Worm (Caenorhabditis elegans) whole organism, L4 larva: Measurements from ENCODE around the gene srt-64.

ENCODE experiments used
- D1046.2 ChIP-seq: fragments of 200-800 bp; sonication (Bioruptor generic); IDR thresholded peaks from 2 replicates; pipeline ENCODE4 v1.3.6; 2022; ENCODE audit warnings: missing genetic modification characterization, missing compliant biosample characterization
- F10B5.3 ChIP-seq: sonication (generic microtip); optimal IDR thresholded peaks from 2 replicates; lab custom pipeline; 2016; ENCODE audit warnings: mild to moderate bottlenecking, missing genetic modification characterization, missing compliant biosample characterization
- F49E8.2 ChIP-seq: sonication (generic microtip); optimal IDR thresholded peaks from 2 replicates; lab custom pipeline; 2016; ENCODE audit warnings: missing compliant biosample characterization, mild to moderate bottlenecking, missing genetic modification characterization, borderline replicate concordance
- R02D3.7 ChIP-seq: fragments of 150-350 bp; sonication (generic microtip); optimal IDR thresholded peaks from 3 replicates; lab custom pipeline; 2014; ENCODE audit warnings: missing biosample characterization, missing genetic modification characterization
- T20F7.1 ChIP-seq: fragments of 200-800 bp; sonication (Bioruptor generic); optimal IDR thresholded peaks from 2 replicates; lab custom pipeline; 2018; ENCODE audit warnings: mild to moderate bottlenecking, missing genetic modification characterization, missing compliant biosample characterization
- T26A8.4 ChIP-seq: fragments of 200-800 bp; sonication (Bioruptor generic); IDR thresholded peaks from 2 replicates; pipeline ENCODE4 v1.3.6; 2022; ENCODE audit warnings: missing genetic modification characterization, missing compliant biosample characterization
- Y105C5A.15 ChIP-seq: fragments of 200-800 bp; sonication (Bioruptor generic); IDR thresholded peaks from 2 replicates; pipeline ENCODE4 v1.3.6; 2022; ENCODE audit warnings: missing genetic modification characterization, missing compliant biosample characterization
- Y48G9A.11 ChIP-seq: fragments of 200-800 bp; sonication (Bioruptor generic); IDR thresholded peaks from 2 replicates; pipeline ENCODE4 v1.3.6; 2022; ENCODE audit warnings: missing genetic modification reagents, missing genetic modification characterization, missing compliant biosample characterization
- Y5F2A.4 ChIP-seq: fragments of 200-800 bp; sonication (Bioruptor generic); optimal IDR thresholded peaks from 2 replicates; lab custom pipeline; 2018; ENCODE audit warnings: mild to moderate bottlenecking, missing genetic modification characterization, missing compliant biosample characterization
- aha-1 ChIP-seq: fragments of 150-350 bp; peaks from one replicate; lab custom pipeline; 2014; ENCODE audit warnings: missing biosample characterization, missing genetic modification characterization
- ama-1 ChIP-seq: fragments of 150-350 bp; optimal IDR thresholded peaks from 2 replicates; lab custom pipeline; 2014; ENCODE audit warnings: inconsistent platforms, mixed read lengths
- arid-1 ChIP-seq: fragments of 200-800 bp; sonication (Bioruptor generic); conservative IDR thresholded peaks from 2 replicates; pipeline ENCODE4 v1.3.6; 2022; ENCODE audit warnings: missing genetic modification reagents, missing genetic modification characterization, missing compliant biosample characterization
- attf-4 ChIP-seq: sonication (generic microtip); optimal IDR thresholded peaks from 3 replicates; lab custom pipeline; 2017; ENCODE audit warnings: missing biosample characterization, missing genetic modification characterization
- ceh-20 ChIP-seq: fragments of 200-800 bp; sonication (Bioruptor generic); IDR thresholded peaks from 2 replicates; pipeline ENCODE4 v1.3.6; 2022; ENCODE audit warnings: missing genetic modification reagents, missing genetic modification characterization, missing compliant biosample characterization
- ceh-32 ChIP-seq: sonication (generic microtip); optimal IDR thresholded peaks from 2 replicates; lab custom pipeline; 2016; ENCODE audit warnings: mild to moderate bottlenecking, missing genetic modification characterization, missing compliant biosample characterization; ENCODE audit not compliant: poor library complexity
- ceh-44 ChIP-seq: fragments of 200-800 bp; sonication (Bioruptor generic); IDR thresholded peaks from 2 replicates; pipeline ENCODE4 v1.3.6; 2022; ENCODE audit warnings: missing genetic modification reagents, missing genetic modification characterization, missing compliant biosample characterization
- ceh-62 ChIP-seq: sonication (generic microtip); optimal IDR thresholded peaks from 2 replicates; lab custom pipeline; 2017; ENCODE audit warnings: missing biosample characterization, missing genetic modification characterization
- ceh-82 ChIP-seq: sonication (generic microtip); optimal IDR thresholded peaks from 2 replicates; lab custom pipeline; 2017; ENCODE audit warnings: missing biosample characterization, missing genetic modification characterization
- ces-1 ChIP-seq: fragments of 150-350 bp; sonication (generic microtip); optimal IDR thresholded peaks from 4 replicates; lab custom pipeline; 2014; ENCODE audit warnings: missing biosample characterization, missing genetic modification reagents, missing genetic modification characterization
- cey-2 ChIP-seq: sonication (generic microtip); optimal IDR thresholded peaks from 3 replicates; lab custom pipeline; 2017; ENCODE audit warnings: missing genetic modification characterization, mild to moderate bottlenecking, missing compliant biosample characterization, antibody characterized with exemption, borderline replicate concordance; ENCODE audit not compliant: insufficient read depth
- daf-19 ChIP-seq: fragments of 200-800 bp; sonication (Bioruptor generic); conservative IDR thresholded peaks from 2 replicates; pipeline ENCODE4 v1.3.6; 2022; ENCODE audit warnings: missing genetic modification characterization, missing compliant biosample characterization
- daf-8 ChIP-seq: fragments of 200-800 bp; sonication (Bioruptor generic); IDR thresholded peaks from 2 replicates; pipeline ENCODE4 v1.3.6; 2022; ENCODE audit warnings: missing genetic modification characterization, missing compliant biosample characterization
- dpl-1 ChIP-seq: fragments of 150-350 bp; optimal IDR thresholded peaks from 2 replicates; lab custom pipeline; 2014; ENCODE audit warnings: missing biosample characterization, missing genetic modification reagents, missing genetic modification characterization
- egl-27 ChIP-seq: sonication (generic microtip); optimal IDR thresholded peaks from 3 replicates; lab custom pipeline; 2017; ENCODE audit warnings: missing biosample characterization, missing genetic modification reagents, missing genetic modification characterization
- fos-1 ChIP-seq: fragments of 150-350 bp; optimal IDR thresholded peaks from 2 replicates; lab custom pipeline; 2014; ENCODE audit warnings: missing biosample characterization, missing genetic modification characterization
- lin-1 ChIP-seq: fragments of 200-800 bp; sonication (Bioruptor generic); IDR thresholded peaks from 2 replicates; pipeline ENCODE4 v1.3.6; 2022; ENCODE audit warnings: missing genetic modification reagents, missing genetic modification characterization, missing compliant biosample characterization
- lin-13 ChIP-seq: fragments of 150-350 bp; optimal IDR thresholded peaks from 2 replicates; lab custom pipeline; 2014; ENCODE audit warnings: missing biosample characterization, missing genetic modification reagents, missing genetic modification characterization
- lin-38 ChIP-seq: fragments of 200-800 bp; sonication (Bioruptor generic); IDR thresholded peaks from 2 replicates; pipeline ENCODE4 v1.3.6; 2022; ENCODE audit warnings: missing genetic modification reagents, missing genetic modification characterization, missing compliant biosample characterization
- lir-3 ChIP-seq: sonication (generic microtip); optimal IDR thresholded peaks from 2 replicates; lab custom pipeline; 2016; ENCODE audit warnings: mild to moderate bottlenecking, missing genetic modification characterization, missing compliant biosample characterization
- lsy-2 ChIP-seq, 2 experiments: fragments of 150-350 bp in 1 of 2; sonication (generic microtip) in 1 of 2; optimal IDR thresholded peaks; 2 replicates each; lab custom pipeline; 2014 to 2017; ENCODE audit warnings: missing biosample characterization in 2 of 2, missing genetic modification characterization in 2 of 2
- nhr-10 ChIP-seq: fragments of 150-350 bp; optimal IDR thresholded peaks from 2 replicates; lab custom pipeline; 2014; ENCODE audit warnings: missing biosample characterization, missing genetic modification characterization
- nhr-11 ChIP-seq: fragments of 150-350 bp; optimal IDR thresholded peaks from 2 replicates; lab custom pipeline; 2014; ENCODE audit warnings: missing biosample characterization, missing genetic modification characterization
- nhr-111 ChIP-seq: fragments of 200-800 bp; sonication (Bioruptor generic); optimal IDR thresholded peaks from 2 replicates; lab custom pipeline; 2018; ENCODE audit warnings: mild to moderate bottlenecking, missing genetic modification characterization, missing compliant biosample characterization
- nhr-25 ChIP-seq: sonication (generic microtip); optimal IDR thresholded peaks from 2 replicates; lab custom pipeline; 2017; ENCODE audit warnings: missing genetic modification characterization, mild to moderate bottlenecking, missing compliant biosample characterization, antibody characterized with exemption, moderate library complexity, borderline replicate concordance; ENCODE audit not compliant: insufficient read depth
- nhr-28 ChIP-seq: fragments of 150-350 bp; optimal IDR thresholded peaks from 2 replicates; lab custom pipeline; 2014; ENCODE audit warnings: missing biosample characterization, missing genetic modification characterization
- nhr-6 ChIP-seq: fragments of 150-350 bp; optimal IDR thresholded peaks from 2 replicates; lab custom pipeline; 2014; ENCODE audit warnings: missing biosample characterization, missing genetic modification characterization
- pha-4 ChIP-seq, 2 experiments: fragments of 150-350 bp in 1 of 2; fragments of 200-800 bp in 1 of 2; sonication (Bioruptor generic) in 1 of 2; IDR thresholded peaks in 1 of 2; optimal IDR thresholded peaks in 1 of 2; 2 replicates each; pipeline versions ENCODE4 v1.3.6 to Lab custom; 2014 to 2022; ENCODE audit warnings: missing genetic modification characterization in 2 of 2, missing genetic modification reagents in 2 of 2, missing biosample characterization in 1 of 2, missing compliant biosample characterization in 1 of 2
- pqm-1 ChIP-seq: sonication (generic microtip); optimal IDR thresholded peaks from 2 replicates; lab custom pipeline; 2017; ENCODE audit warnings: missing biosample characterization, missing genetic modification characterization
- saeg-2 ChIP-seq: fragments of 200-800 bp; sonication (Bioruptor generic); IDR thresholded peaks from 2 replicates; pipeline ENCODE4 v1.3.6; 2022; ENCODE audit warnings: missing genetic modification reagents, missing genetic modification characterization, missing compliant biosample characterization
- set-16 ChIP-seq: fragments of 200-800 bp; sonication (Bioruptor generic); IDR thresholded peaks from 2 replicates; pipeline ENCODE4 v1.3.6; 2022; ENCODE audit warnings: missing genetic modification reagents, missing genetic modification characterization, missing compliant biosample characterization
- skn-1 ChIP-seq: fragments of 150-350 bp; optimal IDR thresholded peaks from 2 replicates; lab custom pipeline; 2014; ENCODE audit warnings: missing biosample characterization, missing genetic modification characterization
- snpc-4 ChIP-seq: fragments of 150-350 bp; optimal IDR thresholded peaks from 2 replicates; lab custom pipeline; 2014; ENCODE audit warnings: missing biosample characterization, missing genetic modification characterization
- tag-97 ChIP-seq: fragments of 200-800 bp; sonication (Bioruptor generic); IDR thresholded peaks from 2 replicates; pipeline ENCODE4 v1.3.6; 2022; ENCODE audit warnings: missing genetic modification characterization, missing compliant biosample characterization
- tra-1 ChIP-seq: fragments of 200-800 bp; sonication (Bioruptor generic); IDR thresholded peaks from 2 replicates; pipeline ENCODE4 v1.3.6; 2022; ENCODE audit warnings: missing genetic modification reagents, missing genetic modification characterization, missing compliant biosample characterization
- unc-39 ChIP-seq: sonication (generic microtip); optimal IDR thresholded peaks from 2 replicates; lab custom pipeline; 2017; ENCODE audit warnings: missing biosample characterization, missing genetic modification characterization
- unc-62 ChIP-seq, 3 experiments: fragments of 150-350 bp in 1 of 3; sonication (generic microtip); optimal IDR thresholded peaks in 2 of 3; peaks in 1 of 3; 1 replicate in 1 of 3; 2 replicates in 2 of 3; lab custom pipeline; 2014 to 2017; ENCODE audit warnings: missing biosample characterization in 3 of 3, missing genetic modification characterization in 3 of 3, missing genetic modification reagents in 3 of 3, missing genotype in 1 of 3
- vab-7 ChIP-seq: fragments of 200-800 bp; sonication (Bioruptor generic); IDR thresholded peaks from 2 replicates; pipeline ENCODE4 v1.3.6; 2022; ENCODE audit warnings: missing genetic modification reagents, missing genetic modification characterization, missing compliant biosample characterization
- zfp-2 ChIP-seq: sonication (generic microtip); optimal IDR thresholded peaks from 2 replicates; lab custom pipeline; 2016; ENCODE audit warnings: mild to moderate bottlenecking, missing genetic modification characterization, missing compliant biosample characterization
- zip-2 ChIP-seq: fragments of 150-350 bp; optimal IDR thresholded peaks from 2 replicates; lab custom pipeline; 2014; ENCODE audit warnings: missing biosample characterization, missing genetic modification characterization

srt-64 gene

DNA sequence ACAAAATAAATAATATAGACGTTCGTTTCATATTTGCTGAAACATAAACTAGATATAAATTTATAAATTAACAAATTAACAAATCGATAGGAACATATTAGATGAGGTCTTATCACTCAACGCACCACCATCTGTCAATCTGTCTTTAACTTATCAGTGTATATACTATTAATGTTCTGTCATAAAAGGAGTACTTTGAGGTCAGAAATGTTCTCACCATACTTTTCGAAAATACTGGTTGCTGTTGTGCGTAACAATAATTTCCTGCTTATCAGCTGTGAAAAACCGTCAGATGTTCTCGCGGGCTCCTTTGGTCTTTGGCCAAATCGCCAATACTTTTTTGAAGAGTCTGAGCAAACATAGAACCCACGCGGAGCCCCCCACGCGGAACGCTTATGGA is 23.0 kb upstream of the srt-64 start, which contains the start of gene C03A7.13 (continued):
- no peak for TF ChIP-seq saeg-2
- TF ChIP-seq egl-27 = no peak
- no peak for TF ChIP-seq aha-1 (tag; lab: Kevin White, UChicago)
- TF ChIP-seq cey-2 (tag; lab: Kevin White, UChicago) = no peak
- no peak for TF ChIP-seq vab-7 (GFP tag; lab: Robert Waterston, UW)
- TF ChIP-seq nhr-25 (tag; lab: Kevin White, UChicago) = no peak
- no peak for TF ChIP-seq skn-1 (tag; lab: Kevin White, UChicago)
- no peak for TF ChIP-seq Y48G9A.11 (GFP tag; lab: Robert Waterston, UW)
- TF ChIP-seq ces-1 = no peak
- no peak for TF ChIP-seq ceh-44
- TF ChIP-seq zfp-2 (tag; lab: Kevin White, UChicago) = no peak
- TF ChIP-seq lsy-2 (tag; optimal IDR thresholded peaks at IDR 0.05; lab: Kevin White, UChicago) = no peak
- TF ChIP-seq attf-4 (tag; lab: Kevin White, UChicago) = no peak
- TF ChIP-seq ceh-62 (tag; lab: Kevin White, UChicago) = no peak
- no peak for TF ChIP-seq fos-1 (tag; lab: Kevin White, UChicago)
- TF ChIP-seq nhr-10 (tag; lab: Kevin White, UChicago) = no peak
- TF ChIP-seq daf-19 (GFP tag; lab: Robert Waterston, UW) = no peak
- TF ChIP-seq T20F7.1 (GFP tag; lab: Kevin White, UChicago) = no peak
- no peak for TF ChIP-seq F10B5.3
- no peak for TF ChIP-seq lir-3 (tag; lab: Kevin White, UChicago)
- peak; percentile 59; the same call in 1 of the 2 replicates for TF ChIP-seq tra-1 (GFP tag; lab: Robert Waterston, UW)
- peak; percentile 89 for TF ChIP-seq nhr-28 (tag; lab: Kevin White, UChicago)
- no peak for TF ChIP-seq nhr-11 (tag; lab: Kevin White, UChicago)
- no peak for TF ChIP-seq R02D3.7 (tag; lab: Kevin White, UChicago)
- no peak for TF ChIP-seq unc-39 (tag; lab: Kevin White, UChicago)
- TF ChIP-seq nhr-6 = no peak
- no peak for TF ChIP-seq nhr-111
- no peak for TF ChIP-seq Y5F2A.4 (GFP tag; lab: Kevin White, UChicago)
- no peak for TF ChIP-seq dpl-1 (GFP tag; lab: Kevin White, UChicago)
- TF ChIP-seq T26A8.4 (GFP tag; lab: Robert Waterston, UW) = no peak
- TF ChIP-seq arid-1 (GFP tag; lab: Robert Waterston, UW) = no peak
- no peak for TF ChIP-seq snpc-4 (tag; lab: Kevin White, UChicago)
- TF ChIP-seq ceh-82 (tag; lab: Kevin White, UChicago) = no peak
- TF ChIP-seq lin-38 (GFP tag; lab: Robert Waterston, UW) = no peak
- no peak for TF ChIP-seq Y105C5A.15 (GFP tag; lab: Robert Waterston, UW)
- 0 out of 2 replicates have a peak, but pooled peaks have one; percentile 26 for TF ChIP-seq lin-1 (GFP tag; lab: Robert Waterston, UW)
- no peak for TF ChIP-seq ceh-32 (tag; lab: Kevin White, UChicago)
- TF ChIP-seq zip-2 (tag; lab: Kevin White, UChicago) = no peak
- peak; percentile 78 for TF ChIP-seq pqm-1
- TF ChIP-seq ama-1 (lab: Kevin White, UChicago) = no peak
- no peak for TF ChIP-seq pha-4 (GFP tag; IDR thresholded peaks at IDR 0.05; lab: Robert Waterston, UW)
- no peak for TF ChIP-seq pha-4 (tag; optimal IDR thresholded peaks at IDR 0.05; lab: Kevin White, UChicago)
- TF ChIP-seq F49E8.2 (tag; lab: Kevin White, UChicago) = no peak
- TF ChIP-seq tag-97 (GFP tag; lab: Robert Waterston, UW) = no peak
- TF ChIP-seq ceh-20 (GFP tag; lab: Robert Waterston, UW) = 0 out of 2 replicates have a peak, but pooled peaks have one; percentile 20
- TF ChIP-seq set-16 (GFP tag; lab: Robert Waterston, UW) = no peak
- peak in 1 of 2 experiments; percentile 2 for TF ChIP-seq unc-62 (GFP tag; optimal IDR thresholded peaks at IDR 0.05 in 1 of 2; lab: Kevin White, UChicago)
- no peak for TF ChIP-seq unc-62 (tag; optimal IDR thresholded peaks at IDR 0.05; lab: Kevin White, UChicago)
- TF ChIP-seq daf-8 = no peak
- no peak for TF ChIP-seq lin-13 (GFP tag; lab: Kevin White, UChicago)
- no peak for TF ChIP-seq D1046.2 (GFP tag; lab: Robert Waterston, UW)
